Fruit fly (Drosophila melanogaster): ENCODE results near the gene CG32213.

DNA sequence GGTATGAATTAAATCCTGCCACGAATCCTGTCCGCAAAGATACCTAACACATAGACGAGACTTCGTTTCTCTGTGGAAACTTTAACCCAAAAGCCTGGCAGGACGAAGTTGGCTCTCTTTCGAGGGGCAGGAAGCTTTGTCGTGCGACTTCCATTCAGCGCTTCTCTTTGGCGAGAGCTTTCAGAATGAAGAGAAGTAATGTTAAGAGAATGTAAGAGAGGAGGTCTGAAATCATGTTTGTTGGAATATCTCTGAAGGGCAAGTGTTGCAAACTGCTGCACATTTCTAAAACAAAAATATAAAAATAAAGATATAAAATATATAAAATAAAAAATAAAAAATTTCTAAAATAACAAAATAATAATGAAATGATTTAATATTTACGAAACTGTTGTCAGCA is 6.4 kb downstream of the CG32213 start:
- TF ChIP-seq Crg-1 (GFP tag; optimal IDR thresholded peaks at IDR 0.05): no peak
- TF ChIP-seq Hr96 (GFP tag; optimal IDR thresholded peaks at IDR 0.05): no peak
